Fruit fly (Drosophila melanogaster) whole organism, wandering third instar larva: ENCODE data around the gene CG7135.

ENCODE experiments used
- Abd-B ChIP-seq: fragments of >200 bp; optimal IDR thresholded peaks from 2 replicates; lab custom pipeline; 2017; ENCODE audit warnings: missing biosample characterization, missing genetic modification characterization
- CG32264 ChIP-seq: fragments of 200-800 bp; sonication (Bioruptor generic); optimal IDR thresholded peaks from 2 replicates; lab custom pipeline; 2016; ENCODE audit warnings: missing biosample characterization, missing genetic modification characterization
- brk ChIP-seq: fragments of 200-800 bp; sonication (Bioruptor generic); optimal IDR thresholded peaks from 2 replicates; lab custom pipeline; 2016; ENCODE audit warnings: missing biosample characterization, mild to moderate bottlenecking, missing genetic modification characterization
- jim ChIP-seq: fragments of 175-275, 200-325 bp; sonication (Bioruptor generic); optimal IDR thresholded peaks from 2 replicates; lab custom pipeline; 2016; ENCODE audit warnings: missing biosample characterization, mild to moderate bottlenecking, missing genetic modification characterization
- psq ChIP-seq: fragments of 200-800 bp; sonication (Bioruptor generic); optimal IDR thresholded peaks from 3 replicates; lab custom pipeline; 2017; ENCODE audit warnings: missing biosample characterization, mild to moderate bottlenecking, missing genetic modification characterization, moderate library complexity

- TF ChIP-seq jim, result no peak
- no peak for TF ChIP-seq brk (GFP tag; lab: Kevin White, UChicago)
- no peak for TF ChIP-seq psq (GFP tag; lab: Kevin White, UChicago)
- no peak for TF ChIP-seq CG32264
- no peak for TF ChIP-seq Abd-B (GFP tag; lab: Kevin White, UChicago)
Measured at dm6 chrX:18082674-18083073, 20.8 kb upstream of the CG7135 start.
